Worm (Caenorhabditis elegans): ENCODE measurements around the gene F44E5.1.

The F44E5.1 gene

DNA sequence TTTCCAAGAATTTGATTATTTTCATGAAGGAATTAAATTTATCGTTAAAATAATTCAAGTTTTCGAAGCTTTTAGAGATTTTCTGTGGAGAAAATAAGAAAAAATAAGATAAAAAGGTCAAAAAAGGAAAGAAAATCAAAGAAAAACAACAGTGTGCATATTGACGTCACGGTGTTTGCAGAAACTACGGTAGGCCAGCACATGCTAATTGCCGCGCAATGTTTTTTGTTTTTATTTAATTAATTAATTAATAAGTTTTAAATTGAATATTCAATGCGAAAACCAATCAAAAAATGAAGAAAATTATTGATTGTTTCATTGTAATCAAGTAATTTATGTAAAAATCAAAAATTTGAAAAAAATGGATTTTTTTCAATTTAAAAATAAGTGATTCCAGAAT is 26.5 kb downstream of the F44E5.1 start:
- TF ChIP-seq mes-2 (tag; optimal IDR thresholded peaks at IDR 0.05; ENCODE audit: poor library complexity, severe bottlenecking) (peak; percentile 15), daf-8 (GFP tag; IDR thresholded peaks at IDR 0.05) (no peak), lsy-2 (tag; optimal IDR thresholded peaks at IDR 0.05) (peak; percentile 24 to 95), T20F7.1 (GFP tag; optimal IDR thresholded peaks at IDR 0.05) (peak; percentile 35), rbr-2 (tag; optimal IDR thresholded peaks at IDR 0.05) (no peak), lin-38 (GFP tag; IDR thresholded peaks at IDR 0.05) (0 out of 2 replicates have a peak, but pooled peaks have one; percentile 9)

- TF ChIP-seq ceh-62 (tag; optimal IDR thresholded peaks at IDR 0.05) (no peak), ztf-11 (tag; optimal IDR thresholded peaks at IDR 0.05) (no peak), rbr-2 (tag; optimal IDR thresholded peaks at IDR 0.05) (peak; percentile 85), ceh-20 (GFP tag; IDR thresholded peaks at IDR 0.05) (peak; percentile 66), F44E2.7 (GFP tag; IDR thresholded peaks at IDR 0.05) (no peak), egl-43 (GFP tag; IDR thresholded peaks at IDR 0.05) (peak; percentile 79; the same call in 1 of the 2 replicates), Y105C5A.15 (GFP tag; IDR thresholded peaks at IDR 0.05) (0 out of 2 replicates have a peak, but pooled peaks have one; percentile 30), mes-2 (tag; optimal IDR thresholded peaks at IDR 0.05; ENCODE audit: poor library complexity, severe bottlenecking) (peak; percentile 64), madf-5 (GFP tag; IDR thresholded peaks at IDR 0.05) (0 out of 4 replicates have a peak, but pooled peaks of 1 of the 2 experiments have one; percentile 16), mep-1 (tag; optimal IDR thresholded peaks at IDR 0.05) (peak; percentile 82), pha-4 (GFP tag; IDR thresholded peaks at IDR 0.05) (peak; percentile 54; the same call in 1 of the 2 replicates), pha-4 (tag; optimal IDR thresholded peaks at IDR 0.05) (no peak), aha-1 (tag) (peak; percentile 56), nhr-11 (tag; optimal IDR thresholded peaks at IDR 0.05) (peak; percentile 7), ceh-32 (tag; optimal IDR thresholded peaks at IDR 0.05; ENCODE audit: poor library complexity) (no peak), spr-3 (GFP tag; optimal IDR thresholded peaks at IDR 0.05) (peak; percentile 40), F10B5.3 (tag; optimal IDR thresholded peaks at IDR 0.05) (no peak), T26A8.4 (GFP tag; IDR thresholded peaks at IDR 0.05) (no peak), D1046.2 (GFP tag; IDR thresholded peaks at IDR 0.05) (0 out of 2 replicates have a peak, but pooled peaks have one; percentile 27), F37D6.2 (tag; optimal IDR thresholded peaks at IDR 0.05) (peak; percentile 87), mdl-1 (tag; optimal IDR thresholded peaks at IDR 0.05) (peak; percentile 5 to 73), daf-8 (GFP tag; IDR thresholded peaks at IDR 0.05) (0 out of 2 replicates have a peak, but pooled peaks have one; percentile 72), hlh-11 (tag; optimal IDR thresholded peaks at IDR 0.05) (peak; percentile 55), lin-13 (GFP tag; optimal IDR thresholded peaks at IDR 0.05) (peak; percentile 1), set-16 (GFP tag; IDR thresholded peaks at IDR 0.05) (peak; percentile 99), lin-15B (tag; optimal IDR thresholded peaks at IDR 0.05) (no peak), tra-1 (GFP tag; IDR thresholded peaks at IDR 0.05) (0 out of 2 replicates have a peak, but pooled peaks have one; percentile 17), hlh-30 (tag; optimal IDR thresholded peaks at IDR 0.05; ENCODE audit: insufficient read depth) (peak; percentile 84), gei-8 (GFP tag; optimal IDR thresholded peaks at IDR 0.05) (peak; percentile 39), daf-16 (GFP tag; optimal IDR thresholded peaks at IDR 0.05) (peak in 1 of 2 experiments; percentile 9), daf-16 (tag; optimal IDR thresholded peaks at IDR 0.05) (no peak), ceh-28 (tag; optimal IDR thresholded peaks at IDR 0.05) (peak; percentile 54), daf-19 (GFP tag; conservative IDR thresholded peaks at IDR 0.05) (no peak), arid-1 (GFP tag; conservative IDR thresholded peaks at IDR 0.05) (0 out of 2 replicates have a peak, but pooled peaks have one; percentile 8), mxl-3 (GFP tag; optimal IDR thresholded peaks at IDR 0.05) (peak; percentile 21), hif-1 (tag; optimal IDR thresholded peaks at IDR 0.05) (peak in 1 of 2 experiments; percentile 63), nhr-48 (tag; optimal IDR thresholded peaks at IDR 0.05) (peak; percentile 18), dmd-6 (GFP tag; IDR thresholded peaks at IDR 0.05) (peak; percentile 21; the same call in 1 of the 2 replicates), lin-29 (GFP tag; IDR thresholded peaks at IDR 0.05) (no peak), fkh-10 (GFP tag; optimal IDR thresholded peaks at IDR 0.05) (peak; percentile 84), spr-1 (tag; optimal IDR thresholded peaks at IDR 0.05) (peak; percentile 53), lin-38 (GFP tag; IDR thresholded peaks at IDR 0.05) (peak; percentile 47; the same call in 1 of the 2 replicates), ceh-44 (GFP tag; IDR thresholded peaks at IDR 0.05) (no peak), hmg-1.1 (GFP tag; IDR thresholded peaks at IDR 0.05) (peak; percentile 83; the same call in 1 of the 2 replicates), aly-2 (tag; optimal IDR thresholded peaks at IDR 0.05) (no peak), lsy-2 (tag; optimal IDR thresholded peaks at IDR 0.05) (peak; percentile 46 to 59)
Observed at ce11 chrII:11746782-11747288, 27.5 kb downstream of the F44E5.1 start.
